Worm (Caenorhabditis elegans): Measurements from ENCODE around the gene ddo-2.

Gene ddo-2

ce11 chrV:7436911-7437310, 1.4 kb upstream of the ddo-2 start:
- TF ChIP-seq med-1 (GFP tag; optimal IDR thresholded peaks at IDR 0.05; ENCODE audit: insufficient read depth) (no peak), T22C8.4 (GFP tag; IDR thresholded peaks at IDR 0.05) (no peak), ref-1 (GFP tag; conservative IDR thresholded peaks at IDR 0.05) (no peak), ztf-23 (GFP tag; IDR thresholded peaks at IDR 0.05) (no peak), klf-2 (GFP tag; conservative IDR thresholded peaks at IDR 0.05) (no peak), ztf-29 (GFP tag; IDR thresholded peaks at IDR 0.05) (no peak), cog-1 (tag; optimal IDR thresholded peaks at IDR 0.05) (no peak), tab-1 (GFP tag; IDR thresholded peaks at IDR 0.05) (no peak), flt-1 (GFP tag; IDR thresholded peaks at IDR 0.05) (no peak)

ce11 chrV:7436509-7436908, 1.0 kb upstream of the ddo-2 start:
- TF ChIP-seq cog-1 (tag; optimal IDR thresholded peaks at IDR 0.05), result no peak
- TF ChIP-seq med-1 (GFP tag; optimal IDR thresholded peaks at IDR 0.05; ENCODE audit: insufficient read depth), result no peak
- no peak for TF ChIP-seq ref-1 (GFP tag; conservative IDR thresholded peaks at IDR 0.05)
- no peak for TF ChIP-seq tab-1 (GFP tag; IDR thresholded peaks at IDR 0.05)
- no peak for TF ChIP-seq flt-1 (GFP tag; IDR thresholded peaks at IDR 0.05)
- no peak for TF ChIP-seq ztf-23 (GFP tag; IDR thresholded peaks at IDR 0.05)
- TF ChIP-seq klf-2 (GFP tag; conservative IDR thresholded peaks at IDR 0.05), result no peak
- TF ChIP-seq ztf-29 (GFP tag; IDR thresholded peaks at IDR 0.05), result no peak

- TF ChIP-seq ztf-23 (GFP tag; IDR thresholded peaks at IDR 0.05) (no peak), med-1 (GFP tag; optimal IDR thresholded peaks at IDR 0.05; ENCODE audit: insufficient read depth) (no peak), T22C8.4 (GFP tag; IDR thresholded peaks at IDR 0.05) (no peak), ref-1 (GFP tag; conservative IDR thresholded peaks at IDR 0.05) (no peak), flt-1 (GFP tag; IDR thresholded peaks at IDR 0.05) (no peak), cog-1 (tag; optimal IDR thresholded peaks at IDR 0.05) (no peak), klf-2 (GFP tag; conservative IDR thresholded peaks at IDR 0.05) (no peak), ztf-29 (GFP tag; IDR thresholded peaks at IDR 0.05) (no peak), tab-1 (GFP tag; IDR thresholded peaks at IDR 0.05) (no peak)
Observed at ce11 chrV:7434805-7435363, 621 bp downstream of the ddo-2 start.

ce11 chrV:7432441-7433146, 2.9 kb downstream of the ddo-2 start:
- no peak for TF ChIP-seq flt-1 (GFP tag; IDR thresholded peaks at IDR 0.05)

- TF ChIP-seq med-1 (GFP tag; optimal IDR thresholded peaks at IDR 0.05; ENCODE audit: insufficient read depth) (no peak), cog-1 (tag; optimal IDR thresholded peaks at IDR 0.05) (no peak), ztf-29 (GFP tag; IDR thresholded peaks at IDR 0.05) (no peak), ref-1 (GFP tag; conservative IDR thresholded peaks at IDR 0.05) (no peak), klf-2 (GFP tag; conservative IDR thresholded peaks at IDR 0.05) (no peak), ztf-23 (GFP tag; IDR thresholded peaks at IDR 0.05) (no peak), tab-1 (GFP tag; IDR thresholded peaks at IDR 0.05) (no peak), flt-1 (GFP tag; IDR thresholded peaks at IDR 0.05) (no peak), T22C8.4 (GFP tag; IDR thresholded peaks at IDR 0.05) (no peak)
Observed at ce11 chrV:7431016-7431415, 4.5 kb downstream of the ddo-2 start, which contains the start of gene srw-71. srw-71 (minus strand) TSS chrV:7431116.

ce11 chrV:7428880-7429279, 6.6 kb downstream of the ddo-2 start, which contains the start of gene srw-69:
srw-69 (minus strand) TSS chrV:7428980.
- TF ChIP-seq cog-1 (tag; optimal IDR thresholded peaks at IDR 0.05) (no peak), ztf-29 (GFP tag; IDR thresholded peaks at IDR 0.05) (no peak), ztf-23 (GFP tag; IDR thresholded peaks at IDR 0.05) (no peak), tab-1 (GFP tag; IDR thresholded peaks at IDR 0.05) (no peak), klf-2 (GFP tag; conservative IDR thresholded peaks at IDR 0.05) (no peak), T22C8.4 (GFP tag; IDR thresholded peaks at IDR 0.05) (no peak), flt-1 (GFP tag; IDR thresholded peaks at IDR 0.05) (no peak), ref-1 (GFP tag; conservative IDR thresholded peaks at IDR 0.05) (no peak), med-1 (GFP tag; optimal IDR thresholded peaks at IDR 0.05; ENCODE audit: insufficient read depth) (no peak)

- TF ChIP-seq med-1 (GFP tag; optimal IDR thresholded peaks at IDR 0.05; ENCODE audit: insufficient read depth) (no peak), flt-1 (GFP tag; IDR thresholded peaks at IDR 0.05) (no peak), tab-1 (GFP tag; IDR thresholded peaks at IDR 0.05) (no peak), ztf-29 (GFP tag; IDR thresholded peaks at IDR 0.05) (no peak), cog-1 (tag; optimal IDR thresholded peaks at IDR 0.05) (no peak), T22C8.4 (GFP tag; IDR thresholded peaks at IDR 0.05) (no peak), klf-2 (GFP tag; conservative IDR thresholded peaks at IDR 0.05) (no peak), ref-1 (GFP tag; conservative IDR thresholded peaks at IDR 0.05) (no peak), ztf-23 (GFP tag; IDR thresholded peaks at IDR 0.05) (no peak)
Observed at ce11 chrV:7426594-7426993, 8.9 kb downstream of the ddo-2 start, which contains the start of gene srw-68. srw-68 (minus strand) TSS chrV:7426694.

- TF ChIP-seq med-1 (GFP tag; optimal IDR thresholded peaks at IDR 0.05; ENCODE audit: insufficient read depth), result no peak
- TF ChIP-seq ztf-29 (GFP tag; IDR thresholded peaks at IDR 0.05), result no peak
- no peak for TF ChIP-seq tab-1 (GFP tag; IDR thresholded peaks at IDR 0.05)
- TF ChIP-seq flt-1 (GFP tag; IDR thresholded peaks at IDR 0.05), result no peak
- no peak for TF ChIP-seq klf-2 (GFP tag; conservative IDR thresholded peaks at IDR 0.05)
- no peak for TF ChIP-seq cog-1 (tag; optimal IDR thresholded peaks at IDR 0.05)
- TF ChIP-seq ztf-23 (GFP tag; IDR thresholded peaks at IDR 0.05), result no peak
- no peak for TF ChIP-seq ref-1 (GFP tag; conservative IDR thresholded peaks at IDR 0.05)
- TF ChIP-seq T22C8.4 (GFP tag; IDR thresholded peaks at IDR 0.05), result no peak
Observed at ce11 chrV:7424336-7424735, 11.2 kb downstream of the ddo-2 start, which contains the start of gene F18E3.10. F18E3.10 (minus strand) TSS chrV:7424436.

- TF ChIP-seq ztf-29 (GFP tag; IDR thresholded peaks at IDR 0.05), result no peak
- no peak for TF ChIP-seq flt-1 (GFP tag; IDR thresholded peaks at IDR 0.05)
- TF ChIP-seq tab-1 (GFP tag; IDR thresholded peaks at IDR 0.05), result no peak
- no peak for TF ChIP-seq med-1 (GFP tag; optimal IDR thresholded peaks at IDR 0.05; ENCODE audit: insufficient read depth)
- TF ChIP-seq ref-1 (GFP tag; conservative IDR thresholded peaks at IDR 0.05), result no peak
- TF ChIP-seq T22C8.4 (GFP tag; IDR thresholded peaks at IDR 0.05), result no peak
- TF ChIP-seq cog-1 (tag; optimal IDR thresholded peaks at IDR 0.05), result no peak
- TF ChIP-seq klf-2 (GFP tag; conservative IDR thresholded peaks at IDR 0.05), result no peak
- TF ChIP-seq ztf-23 (GFP tag; IDR thresholded peaks at IDR 0.05), result no peak
Observed at ce11 chrV:7420162-7420561, 15.3 kb downstream of the ddo-2 start, which contains the start of gene srxa-4. srxa-4 (plus strand) TSS chrV:7420462.
